Worm (Caenorhabditis elegans) whole organism, late embryonic: ENCODE results near the gene srsx-27.

Experiments used
- F13H6.1 ChIP-seq: sonication (generic microtip); optimal IDR thresholded peaks from 2 replicates; lab custom pipeline; 2016; ENCODE audit warnings: missing genetic modification characterization, missing compliant biosample characterization
- T23F11.4 ChIP-seq: fragments of 200-800 bp; sonication (Bioruptor generic); optimal IDR thresholded peaks from 2 replicates; lab custom pipeline; 2018; ENCODE audit warnings: mild to moderate bottlenecking, missing genetic modification characterization, missing compliant biosample characterization
- ama-1 ChIP-seq: fragments of 150-350 bp; optimal IDR thresholded peaks from 2 replicates; lab custom pipeline; 2014
- ceh-9 ChIP-seq: sonication (generic microtip); optimal IDR thresholded peaks from 2 replicates; lab custom pipeline; 2016; ENCODE audit warnings: mild to moderate bottlenecking, missing genetic modification characterization, inconsistent platforms, missing compliant biosample characterization
- dve-1 ChIP-seq: sonication (generic microtip); optimal IDR thresholded peaks from 2 replicates; lab custom pipeline; 2017; ENCODE audit warnings: antibody characterized with exemption, mild to moderate bottlenecking, missing genetic modification characterization, missing compliant biosample characterization
- madf-2 ChIP-seq: sonication (generic microtip); optimal IDR thresholded peaks from 2 replicates; lab custom pipeline; 2017; ENCODE audit warnings: missing genetic modification characterization, missing compliant biosample characterization
- nhr-11 ChIP-seq: fragments of 150-350 bp; optimal IDR thresholded peaks from 2 replicates; lab custom pipeline; 2014; ENCODE audit warnings: missing biosample characterization, missing genetic modification characterization
- nhr-232 ChIP-seq: sonication (generic microtip); optimal IDR thresholded peaks from 2 replicates; lab custom pipeline; 2016; ENCODE audit warnings: missing genetic modification characterization, missing compliant biosample characterization
- ref-2 ChIP-seq: sonication (generic microtip); optimal IDR thresholded peaks from 2 replicates; lab custom pipeline; 2016; ENCODE audit warnings: missing genetic modification characterization, missing compliant biosample characterization
- unc-86 ChIP-seq: sonication (generic microtip); optimal IDR thresholded peaks from 2 replicates; lab custom pipeline; 2016; ENCODE audit warnings: missing genetic modification characterization, missing compliant biosample characterization

- TF ChIP-seq nhr-11 (tag; lab: Kevin White, UChicago) (no peak), ama-1 (lab: Kevin White, UChicago) (no peak), dve-1 (no peak), F13H6.1 (tag; lab: Kevin White, UChicago) (no peak), unc-86 (tag; lab: Kevin White, UChicago) (no peak), ref-2 (tag; lab: Kevin White, UChicago) (no peak), T23F11.4 (no peak), nhr-232 (no peak), madf-2 (tag; lab: Kevin White, UChicago) (no peak), ceh-9 (tag; lab: Kevin White, UChicago) (no peak)
Measured at ce11 chrV:10148352-10148751, 1.5 kb upstream of the srsx-27 start, which contains the start of gene srsx-26.
